Fruit fly (Drosophila melanogaster) whole organism, embryonic: Measurements from ENCODE around the gene Mct1.
A peak's percentile ranks its signal among the peaks of the same experiment; 100 is the strongest.

Experiments
- ATbp ChIP-seq: fragments of 200-800 bp; sonication (Bioruptor generic); optimal IDR thresholded peaks from 2 replicates; lab custom pipeline; 2017; ENCODE audit warnings: missing biosample characterization, mild to moderate bottlenecking, missing genetic modification characterization, missing genetic modification reagents
- B-H2 ChIP-seq: fragments of 200-800 bp; sonication (Bioruptor generic); optimal IDR thresholded peaks from 2 replicates; lab custom pipeline; 2018; ENCODE audit warnings: missing biosample characterization, mild to moderate bottlenecking, missing genetic modification characterization
- Blimp-1 ChIP-seq: fragments of 200-800 bp; sonication (Bioruptor generic); optimal IDR thresholded peaks from 3 replicates; lab custom pipeline; 2018; ENCODE audit warnings: missing biosample characterization, missing genetic modification characterization, mild to moderate bottlenecking, moderate library complexity, missing genetic modification reagents
- CG13296 ChIP-seq: fragments of 200-800 bp; sonication (Bioruptor generic); optimal IDR thresholded peaks from 3 replicates; lab custom pipeline; 2018; ENCODE audit warnings: missing biosample characterization, mild to moderate bottlenecking, missing genetic modification characterization
- CG15269 ChIP-seq: fragments of 200-800 bp; sonication (Bioruptor generic); optimal IDR thresholded peaks from 2 replicates; lab custom pipeline; 2018; ENCODE audit warnings: missing biosample characterization, mild to moderate bottlenecking, missing genetic modification characterization, moderate library complexity
- CG17612 ChIP-seq: fragments of 200-800 bp; sonication (Bioruptor generic); IDR thresholded peaks from 2 replicates; pipeline ENCODE4 v1.3.6; 2022; ENCODE audit warnings: missing biosample characterization, missing genetic modification characterization
- CG18764 ChIP-seq: fragments of 200-800 bp; sonication (Bioruptor generic); optimal IDR thresholded peaks from 3 replicates; lab custom pipeline; 2016; ENCODE audit warnings: missing biosample characterization, missing genetic modification characterization
- CG2678 ChIP-seq: fragments of 200-800 bp; sonication (Bioruptor generic); optimal IDR thresholded peaks from 3 replicates; lab custom pipeline; 2019; ENCODE audit warnings: missing biosample characterization, mild to moderate bottlenecking, missing genetic modification characterization, moderate library complexity
- CG30020 ChIP-seq: fragments of 200-800 bp; optimal IDR thresholded peaks from 2 replicates; lab custom pipeline; 2019; ENCODE audit warnings: missing biosample characterization, mild to moderate bottlenecking, missing genetic modification characterization, moderate library complexity
- CG3847 ChIP-seq: fragments of 200-800 bp; sonication (Bioruptor generic); IDR thresholded peaks from 2 replicates; pipeline ENCODE4 v1.3.6; 2022; ENCODE audit warnings: missing biosample characterization, missing genetic modification characterization
- CG6813 ChIP-seq: fragments of 200-800 bp; sonication (Bioruptor generic); optimal IDR thresholded peaks from 2 replicates; lab custom pipeline; 2017; ENCODE audit warnings: missing biosample characterization, missing genetic modification characterization, mild to moderate bottlenecking, moderate library complexity, missing genetic modification reagents
- CG7556 ChIP-seq: fragments of 200-800 bp; sonication (Bioruptor generic); optimal IDR thresholded peaks from 2 replicates; lab custom pipeline; 2017; ENCODE audit warnings: missing biosample characterization, mild to moderate bottlenecking, missing genetic modification characterization
- CG7745 ChIP-seq: fragments of 200-800 bp; sonication (Bioruptor generic); optimal IDR thresholded peaks from 2 replicates; lab custom pipeline; 2018; ENCODE audit warnings: missing biosample characterization, mild to moderate bottlenecking, missing genetic modification characterization, moderate library complexity
- CG8388 ChIP-seq: fragments of 200-800 bp; sonication (Bioruptor generic); optimal IDR thresholded peaks from 2 replicates; lab custom pipeline; 2019; ENCODE audit warnings: missing biosample characterization, mild to moderate bottlenecking, missing genetic modification characterization, moderate library complexity
- CG8944 ChIP-seq: fragments of 200-800 bp; sonication (Bioruptor generic); optimal IDR thresholded peaks from 3 replicates; lab custom pipeline; 2016; ENCODE audit warnings: missing biosample characterization, missing genetic modification characterization
- Dfd ChIP-seq, 2 experiments: fragments of >200 bp; optimal IDR thresholded peaks; 2 replicates each; lab custom pipeline; 2017; ENCODE audit warnings: missing biosample characterization in 2 of 2, missing genetic modification characterization in 2 of 2
- Gsc ChIP-seq: fragments of 200-800 bp; sonication (Bioruptor generic); IDR thresholded peaks from 2 replicates; pipeline ENCODE4 v1.3.6; 2022; ENCODE audit warnings: missing biosample characterization, missing genetic modification characterization
- Hr78 ChIP-seq, 2 experiments: fragments of 200-800 bp in 1 of 2; fragments of >200 bp in 1 of 2; sonication (Bioruptor generic) in 1 of 2; optimal IDR thresholded peaks; 2 replicates each; lab custom pipeline; 2017 to 2019; ENCODE audit warnings: missing biosample characterization in 2 of 2, missing genetic modification characterization in 2 of 2, mild to moderate bottlenecking in 1 of 2, moderate library complexity in 1 of 2
- MBD-R2 ChIP-seq: fragments of 200-800 bp; sonication (Bioruptor generic); IDR thresholded peaks from 2 replicates; pipeline ENCODE4 v1.3.6; 2022; ENCODE audit warnings: missing biosample characterization, missing genetic modification characterization
- MESR4 ChIP-seq: fragments of 200-800 bp; sonication (Bioruptor generic); optimal IDR thresholded peaks from 2 replicates; lab custom pipeline; 2018; ENCODE audit warnings: missing biosample characterization, mild to moderate bottlenecking, missing genetic modification characterization, moderate library complexity
- Nf-YB ChIP-seq: fragments of 200-800 bp; sonication (Bioruptor generic); optimal IDR thresholded peaks from 3 replicates; lab custom pipeline; 2019; ENCODE audit warnings: missing biosample characterization, mild to moderate bottlenecking, missing genetic modification characterization, moderate library complexity
- NfI ChIP-seq: fragments of 200-800 bp; sonication (Bioruptor generic); optimal IDR thresholded peaks from 3 replicates; lab custom pipeline; 2018; ENCODE audit warnings: missing biosample characterization, mild to moderate bottlenecking, missing genetic modification characterization, moderate library complexity
- Oaz ChIP-seq: fragments of 200-800 bp; sonication (Bioruptor generic); IDR thresholded peaks from 2 replicates; pipeline ENCODE4 v1.3.6; 2022; ENCODE audit warnings: missing biosample characterization, missing genetic modification characterization
- Sox102F ChIP-seq: fragments of 200-800 bp; sonication (Bioruptor generic); optimal IDR thresholded peaks from 2 replicates; lab custom pipeline; 2018; ENCODE audit warnings: missing biosample characterization, mild to moderate bottlenecking, missing genetic modification characterization, moderate library complexity
- abd-A ChIP-seq: fragments of 200-800 bp; sonication (Bioruptor generic); optimal IDR thresholded peaks from 3 replicates; lab custom pipeline; 2019; ENCODE audit warnings: missing biosample characterization, mild to moderate bottlenecking, missing genetic modification characterization, moderate library complexity
- amos ChIP-seq: fragments of 200-800 bp; sonication (Bioruptor generic); IDR thresholded peaks from 2 replicates; pipeline ENCODE4 v1.3.6; 2022; ENCODE audit warnings: missing biosample characterization, missing genetic modification characterization; ENCODE audit not compliant: partially characterized antibody
- ara ChIP-seq: fragments of 200-800 bp; sonication (Bioruptor generic); IDR thresholded peaks from 2 replicates; pipeline ENCODE4 v1.3.6; 2022; ENCODE audit warnings: missing biosample characterization, missing genetic modification characterization
- ash1 ChIP-seq: fragments of 200-800 bp; sonication (Bioruptor generic); optimal IDR thresholded peaks from 2 replicates; lab custom pipeline; 2018; ENCODE audit warnings: missing biosample characterization, mild to moderate bottlenecking, missing genetic modification characterization
- ato ChIP-seq: fragments of 200-800 bp; sonication (Bioruptor generic); IDR thresholded peaks from 2 replicates; pipeline ENCODE4 v1.3.6; 2022; ENCODE audit warnings: missing biosample characterization, missing genetic modification characterization; ENCODE audit not compliant: partially characterized antibody
- btn ChIP-seq: fragments of 200-800 bp; sonication (Bioruptor generic); optimal IDR thresholded peaks from 2 replicates; lab custom pipeline; 2016; ENCODE audit warnings: missing biosample characterization, missing genetic modification characterization
- cas ChIP-seq: fragments of 200-800 bp; sonication (Bioruptor generic); IDR thresholded peaks from 2 replicates; pipeline ENCODE4 v1.3.6; 2022; ENCODE audit warnings: missing biosample characterization, missing genetic modification characterization
- dmrt11E ChIP-seq: fragments of 200-800 bp; sonication (Bioruptor generic); optimal IDR thresholded peaks from 3 replicates; lab custom pipeline; 2018; ENCODE audit warnings: missing biosample characterization, mild to moderate bottlenecking, missing genetic modification characterization, moderate library complexity
- ems ChIP-seq: fragments of 200-800 bp; sonication (Bioruptor generic); optimal IDR thresholded peaks from 3 replicates; lab custom pipeline; 2016; ENCODE audit warnings: missing biosample characterization, missing genetic modification characterization
- en ChIP-seq: fragments of 200-800 bp; sonication (Bioruptor generic); optimal IDR thresholded peaks from 2 replicates; lab custom pipeline; 2016; ENCODE audit warnings: missing biosample characterization, missing genetic modification characterization
- gcm2 ChIP-seq: fragments of 200-800 bp; sonication (Bioruptor generic); optimal IDR thresholded peaks from 2 replicates; lab custom pipeline; 2016; ENCODE audit warnings: missing biosample characterization, missing genetic modification characterization
- grau ChIP-seq: fragments of 200-800 bp; optimal IDR thresholded peaks from 3 replicates; lab custom pipeline; 2019; ENCODE audit warnings: missing biosample characterization, mild to moderate bottlenecking, missing genetic modification characterization, moderate library complexity
- gsb-n ChIP-seq: fragments of 200-800 bp; sonication (Bioruptor generic); optimal IDR thresholded peaks from 3 replicates; lab custom pipeline; 2018; ENCODE audit warnings: missing biosample characterization, mild to moderate bottlenecking, missing genetic modification characterization
- mld ChIP-seq: fragments of 200-800 bp; sonication (Bioruptor generic); IDR thresholded peaks from 3 replicates; pipeline ENCODE4 v1.3.6; 2022; ENCODE audit warnings: missing biosample characterization, missing genetic modification characterization; ENCODE audit not compliant: partially characterized antibody
- nom ChIP-seq: fragments of 200-800 bp; sonication (Bioruptor generic); optimal IDR thresholded peaks from 2 replicates; lab custom pipeline; 2017; ENCODE audit warnings: missing biosample characterization, missing genetic modification characterization, mild to moderate bottlenecking, moderate library complexity, missing genetic modification reagents
- otp ChIP-seq: fragments of 200-800 bp; sonication (Bioruptor generic); IDR thresholded peaks from 3 replicates; pipeline ENCODE4, ENCODE4 v1.3.6; 2022; ENCODE audit warnings: missing biosample characterization, missing genetic modification characterization
- p53 ChIP-seq: fragments of 200-800 bp; sonication (Bioruptor generic); optimal IDR thresholded peaks from 2 replicates; lab custom pipeline; 2016; ENCODE audit warnings: missing biosample characterization, missing genetic modification characterization
- pfk ChIP-seq: fragments of 200-800 bp; sonication (Bioruptor generic); optimal IDR thresholded peaks from 2 replicates; lab custom pipeline; 2018; ENCODE audit warnings: missing biosample characterization, mild to moderate bottlenecking, missing genetic modification characterization, moderate library complexity
- psq ChIP-seq: fragments of 200-800 bp; sonication (Bioruptor generic); optimal IDR thresholded peaks from 2 replicates; lab custom pipeline; 2017; ENCODE audit warnings: missing biosample characterization, missing genetic modification characterization
- salm ChIP-seq: fragments of 200-800 bp; sonication (Bioruptor generic); optimal IDR thresholded peaks from 2 replicates; lab custom pipeline; 2018; ENCODE audit warnings: missing biosample characterization, mild to moderate bottlenecking, missing genetic modification characterization
- sens-2 ChIP-seq: fragments of 200-800 bp; sonication (Bioruptor generic); IDR thresholded peaks from 2 replicates; pipeline ENCODE4 v1.3.6; 2022; ENCODE audit warnings: missing biosample characterization, missing genetic modification characterization
- tll ChIP-seq, 2 experiments: fragments of 200-800 bp in 1 of 2; fragments of >200 bp in 1 of 2; sonication (Bioruptor generic) in 1 of 2; optimal IDR thresholded peaks; 2 replicates each; lab custom pipeline; 2017 to 2019; ENCODE audit warnings: missing biosample characterization in 2 of 2, missing genetic modification characterization in 2 of 2, mild to moderate bottlenecking in 1 of 2, moderate library complexity in 1 of 2
- wor ChIP-seq: fragments of 200-800 bp; sonication (Bioruptor generic); IDR thresholded peaks from 2 replicates; pipeline ENCODE4 v1.3.6; 2022; ENCODE audit warnings: missing biosample characterization, missing genetic modification characterization

Mct1 gene

DNA sequence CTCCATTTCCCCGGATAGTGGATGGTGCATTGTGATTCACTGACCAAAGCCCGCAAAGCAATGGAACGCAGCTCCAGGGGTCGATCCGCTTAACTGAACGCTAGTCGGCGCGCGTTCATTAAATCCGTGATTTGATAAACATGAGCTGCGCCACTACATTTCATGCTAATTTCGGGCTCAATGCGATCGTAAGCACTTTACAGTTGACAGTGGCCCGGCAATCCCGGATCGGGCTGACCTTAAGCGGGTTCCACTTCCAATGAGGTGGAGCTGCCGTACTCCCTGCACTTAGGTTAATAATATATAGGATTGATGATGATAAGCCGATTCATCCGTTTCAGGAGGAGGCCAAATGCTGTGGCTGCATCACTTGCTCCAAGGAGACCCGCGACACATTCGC, 14.8 kb downstream of the Mct1 start, which contains the start of gene FarO:
TSS of gene FarO (minus strand) at position 101 of the 400 bp plus-strand sequence.
- TF ChIP-seq Hr78 (GFP tag; optimal IDR thresholded peaks at IDR 0.05; lab: Kevin White, UChicago) (no peak), Blimp-1 (GFP tag; lab: Kevin White, UChicago) (no peak), ato (GFP tag; lab: Robert Waterston, UW) (no peak), abd-A (tag; lab: Kevin White, UChicago) (no peak), NfI (GFP tag; lab: Kevin White, UChicago) (no peak), CG3847 (GFP tag; lab: Robert Waterston, UW) (no peak), Oaz (GFP tag; lab: Robert Waterston, UW) (no peak)

DNA sequence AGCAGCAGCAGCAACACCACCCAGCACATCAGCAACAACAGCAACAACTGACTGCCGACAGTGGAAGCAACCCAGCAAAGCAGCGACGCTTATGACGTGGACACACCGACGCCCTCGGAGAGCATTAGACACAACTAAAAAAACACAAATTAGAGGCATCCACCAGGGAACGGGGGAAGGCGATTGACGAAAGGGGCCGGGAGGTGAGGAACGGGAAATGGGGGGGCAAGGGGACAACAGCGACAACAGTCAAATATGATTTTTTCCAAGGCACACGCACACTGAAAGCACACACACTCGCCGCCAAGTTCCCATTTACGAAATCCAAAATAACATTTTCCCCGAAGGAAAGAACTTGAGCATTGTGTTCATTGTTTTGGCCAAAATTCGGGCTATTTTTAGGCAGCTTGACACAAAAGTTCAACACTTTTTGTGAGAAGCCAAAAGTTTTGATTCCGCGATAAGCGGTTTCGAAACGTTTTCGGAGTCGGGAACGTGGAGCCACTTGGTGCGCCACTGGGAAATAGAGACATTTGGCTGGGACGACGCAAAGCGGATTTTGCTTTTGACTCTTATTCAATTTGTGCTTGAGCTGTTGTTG, 19.8 kb downstream of the Mct1 start:
- peak; percentile 48 for TF ChIP-seq CG2678 (tag; lab: Kevin White, UChicago)
- no peak for TF ChIP-seq cas (GFP tag; lab: Robert Waterston, UW)
- TF ChIP-seq gsb-n (tag; lab: Kevin White, UChicago) = no peak
- no peak for TF ChIP-seq ATbp (GFP tag; lab: Kevin White, UChicago)
- TF ChIP-seq amos (GFP tag; lab: Robert Waterston, UW) = no peak
- TF ChIP-seq ems = no peak
- TF ChIP-seq CG30020 (tag; lab: Kevin White, UChicago) = no peak
- peak; percentile 35 for TF ChIP-seq Sox102F (GFP tag; lab: Kevin White, UChicago)
- no peak for TF ChIP-seq CG8388 (GFP tag; lab: Kevin White, UChicago)
- no peak for TF ChIP-seq MBD-R2 (GFP tag; lab: Robert Waterston, UW)
- no peak for TF ChIP-seq CG15269
- TF ChIP-seq CG7556 (GFP tag; lab: Kevin White, UChicago) = no peak
- TF ChIP-seq ash1 (GFP tag; lab: Kevin White, UChicago) = no peak
- no peak for TF ChIP-seq dmrt11E (tag; lab: Kevin White, UChicago)
- no peak for TF ChIP-seq MESR4 (GFP tag; lab: Kevin White, UChicago)
- peak; percentile 16 for TF ChIP-seq grau (tag; lab: Kevin White, UChicago)
- no peak for TF ChIP-seq tll (GFP tag; optimal IDR thresholded peaks at IDR 0.05; lab: Kevin White, UChicago)
- no peak for TF ChIP-seq CG18764 (GFP tag; lab: Kevin White, UChicago)
- no peak for TF ChIP-seq Dfd (GFP tag; optimal IDR thresholded peaks at IDR 0.05; lab: Kevin White, UChicago)
- no peak for TF ChIP-seq CG7745 (tag; lab: Kevin White, UChicago)
- no peak for TF ChIP-seq p53 (GFP tag; lab: Kevin White, UChicago)
- TF ChIP-seq otp (GFP tag; lab: Robert Waterston, UW) = no peak
- TF ChIP-seq pfk (GFP tag; lab: Kevin White, UChicago) = no peak
- no peak for TF ChIP-seq CG13296 (GFP tag; lab: Kevin White, UChicago)
- no peak for TF ChIP-seq sens-2
- TF ChIP-seq nom = no peak
- TF ChIP-seq btn (GFP tag; lab: Kevin White, UChicago) = no peak
- TF ChIP-seq CG8944 (GFP tag; lab: Kevin White, UChicago) = no peak
- no peak for TF ChIP-seq ato (GFP tag; lab: Robert Waterston, UW)
- TF ChIP-seq Blimp-1 (GFP tag; lab: Kevin White, UChicago) = no peak
- TF ChIP-seq CG17612 = no peak
- TF ChIP-seq B-H2 (GFP tag; lab: Kevin White, UChicago) = no peak
- no peak for TF ChIP-seq salm
- TF ChIP-seq psq (GFP tag; lab: Kevin White, UChicago) = no peak
- peak; percentile 41; the same call in 1 of the 2 replicates for TF ChIP-seq ara (GFP tag; lab: Robert Waterston, UW)
- TF ChIP-seq gcm2 (GFP tag; lab: Kevin White, UChicago) = no peak
- no peak for TF ChIP-seq CG6813
- no peak for TF ChIP-seq Nf-YB (GFP tag; lab: Kevin White, UChicago)
- TF ChIP-seq Gsc (GFP tag; lab: Robert Waterston, UW) = no peak
- TF ChIP-seq mld = no peak
- no peak for TF ChIP-seq wor
- TF ChIP-seq en (GFP tag; lab: Kevin White, UChicago) = no peak
